Fruit fly (Drosophila melanogaster) whole organism: ENCODE results near the gene ovm.

Experiments used
- CG8478 ChIP-seq: fragments of >200 bp; optimal IDR thresholded peaks from 2 replicates; lab custom pipeline; 2018; ENCODE audit warnings: inconsistent platforms
- Dll ChIP-seq: fragments of >200 bp; optimal IDR thresholded peaks from 2 replicates; lab custom pipeline; 2017
- EcR ChIP-seq, 2 experiments: fragments of >200 bp; optimal IDR thresholded peaks; 2 replicates each; lab custom pipeline; 2017; ENCODE audit warnings: missing biosample characterization in 2 of 2, missing genetic modification characterization in 2 of 2, missing genetic modification reagents in 2 of 2
- pan ChIP-seq: fragments of >200 bp; optimal IDR thresholded peaks from 2 replicates; lab custom pipeline; 2017
- psq ChIP-seq: fragments of >200 bp; optimal IDR thresholded peaks from 2 replicates; lab custom pipeline; 2017
- usp ChIP-seq: fragments of >200 bp; optimal IDR thresholded peaks from 2 replicates; lab custom pipeline; 2017; ENCODE audit warnings: missing biosample characterization, missing genetic modification characterization, mixed read lengths

ovm gene

DNA sequence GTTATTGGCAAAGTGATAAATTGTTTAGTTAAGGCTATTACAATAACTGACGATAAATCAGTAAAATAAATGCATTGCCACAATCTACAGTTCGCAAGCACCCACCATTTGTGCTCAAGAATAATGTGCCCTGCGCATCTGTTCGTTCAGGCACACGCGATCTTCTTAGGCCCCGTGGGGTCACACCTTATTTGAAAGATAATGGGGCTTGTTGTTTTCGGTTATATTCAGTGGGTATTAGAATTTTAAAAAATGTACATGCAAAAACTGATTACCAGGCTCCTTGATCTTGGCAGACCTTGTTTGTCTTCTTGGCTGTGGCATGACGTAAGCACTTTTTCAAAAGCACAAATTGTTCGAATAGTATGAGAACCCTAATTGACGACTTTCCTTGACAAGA is 33.8 kb downstream of the ovm start:
- TF ChIP-seq psq (lab: Kevin White, UChicago) (no peak), pan (lab: Kevin White, UChicago) (no peak), EcR (GFP tag; optimal IDR thresholded peaks at IDR 0.05; lab: Kevin White, UChicago) (no peak), CG8478 (lab: Kevin White, UChicago) (no peak), usp (GFP tag; lab: Kevin White, UChicago) (no peak), Dll (lab: Kevin White, UChicago) (no peak)

DNA sequence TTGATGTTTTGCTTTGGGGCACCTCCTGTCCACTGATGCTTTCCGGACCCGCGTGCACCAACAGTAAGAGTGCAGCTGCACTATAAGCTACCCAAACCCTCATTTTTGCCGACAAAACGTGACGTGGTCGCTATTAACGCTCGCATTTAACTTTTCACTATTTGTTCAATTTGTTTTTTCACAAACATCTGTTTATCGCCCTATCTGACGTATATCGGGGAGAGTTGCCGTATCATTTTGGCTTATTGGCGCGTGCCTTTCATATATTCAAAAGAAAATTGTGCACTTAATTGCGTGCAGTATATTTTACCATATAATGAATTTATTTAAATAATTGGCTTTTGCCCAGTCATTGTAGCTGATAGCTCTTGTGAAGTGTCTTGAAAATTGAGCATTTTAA is 34.3 kb downstream of the ovm start, which contains the start of the genes Nhe1 and Sam-S:
TSS of gene Nhe1 (minus strand) at position 193 of the 400 bp plus-strand sequence.
TSS of gene Sam-S (plus strand) at position 364 of the 400 bp plus-strand sequence.
- TF ChIP-seq psq (lab: Kevin White, UChicago), result no peak
- TF ChIP-seq usp (GFP tag; lab: Kevin White, UChicago), result no peak
- TF ChIP-seq Dll (lab: Kevin White, UChicago), result no peak
- no peak for TF ChIP-seq CG8478 (lab: Kevin White, UChicago)
- no peak for TF ChIP-seq pan (lab: Kevin White, UChicago)
- no peak for TF ChIP-seq EcR (GFP tag; optimal IDR thresholded peaks at IDR 0.05; lab: Kevin White, UChicago)

dm6 chr2L:102161-102761 is 38.5 kb downstream of the ovm start, which contains the start of gene Creld:
Gene Creld (plus strand): TSS chr2L:102380.
- TF ChIP-seq pan (lab: Kevin White, UChicago) (no peak), CG8478 (lab: Kevin White, UChicago) (no peak), usp (GFP tag; lab: Kevin White, UChicago) (no peak), psq (lab: Kevin White, UChicago) (no peak)

- TF ChIP-seq pan (lab: Kevin White, UChicago), result no peak
- no peak for TF ChIP-seq usp (GFP tag; lab: Kevin White, UChicago)
- TF ChIP-seq psq (lab: Kevin White, UChicago), result no peak
- no peak for TF ChIP-seq CG8478 (lab: Kevin White, UChicago)
- no peak for TF ChIP-seq EcR (GFP tag; optimal IDR thresholded peaks at IDR 0.05; lab: Kevin White, UChicago)
- no peak for TF ChIP-seq Dll (lab: Kevin White, UChicago)
Measured at dm6 chr2L:94639-95059, 46.1 kb downstream of the ovm start, which contains the start of gene Zir. Gene Zir (plus strand): TSS chr2L:94739.

dm6 chr2L:94096-94495 is 46.7 kb downstream of the ovm start:
- TF ChIP-seq psq (lab: Kevin White, UChicago), result no peak
- no peak for TF ChIP-seq pan (lab: Kevin White, UChicago)
- TF ChIP-seq EcR (GFP tag; optimal IDR thresholded peaks at IDR 0.05; lab: Kevin White, UChicago), result no peak
- TF ChIP-seq usp (GFP tag; lab: Kevin White, UChicago), result no peak
- TF ChIP-seq Dll (lab: Kevin White, UChicago), result no peak
- no peak for TF ChIP-seq CG8478 (lab: Kevin White, UChicago)

DNA sequence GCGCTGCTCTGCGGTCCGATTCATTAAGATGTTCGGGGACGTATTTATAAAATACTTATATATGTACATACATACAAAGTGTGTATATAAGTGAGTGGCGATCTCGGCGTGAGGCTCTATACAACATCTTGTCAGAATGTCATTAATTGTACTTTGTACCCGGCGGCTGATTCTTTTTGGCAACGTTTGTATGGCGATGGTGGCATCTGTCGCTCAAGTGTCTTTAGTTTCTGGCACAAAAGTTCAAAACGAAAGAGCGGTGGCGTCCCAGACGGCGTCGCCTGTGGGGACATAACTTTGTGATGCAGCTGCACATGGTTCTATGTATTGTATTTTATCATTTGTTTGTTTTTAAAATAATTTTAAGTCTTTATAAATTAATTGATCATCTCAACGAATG is 47.8 kb downstream of the ovm start:
- TF ChIP-seq CG8478 (lab: Kevin White, UChicago) (no peak), psq (lab: Kevin White, UChicago) (no peak), Dll (lab: Kevin White, UChicago) (no peak), usp (GFP tag; lab: Kevin White, UChicago) (no peak), EcR (GFP tag; optimal IDR thresholded peaks at IDR 0.05; lab: Kevin White, UChicago) (no peak)

DNA sequence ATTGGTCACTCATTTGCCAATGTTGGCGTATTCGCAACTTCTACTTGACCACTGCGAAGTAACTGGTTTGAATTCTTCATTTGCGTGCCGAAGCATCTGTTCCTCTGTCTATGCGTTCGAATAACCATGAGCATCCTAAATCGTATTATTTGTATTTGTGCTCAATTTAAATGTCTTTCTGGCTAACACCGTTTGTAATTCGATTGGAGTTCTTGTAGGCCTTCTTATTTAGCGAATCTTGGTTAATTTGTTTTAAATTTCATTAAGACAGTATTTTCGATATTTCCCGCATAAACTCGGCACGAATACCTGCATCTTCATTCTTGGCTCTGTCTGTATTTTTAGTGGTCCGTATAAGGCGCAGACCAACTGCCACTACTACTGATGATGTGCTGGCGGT is 49.0 kb downstream of the ovm start:
- TF ChIP-seq CG8478 (lab: Kevin White, UChicago) (no peak), usp (GFP tag; lab: Kevin White, UChicago) (no peak), pan (lab: Kevin White, UChicago) (no peak), psq (lab: Kevin White, UChicago) (no peak), Dll (lab: Kevin White, UChicago) (no peak), EcR (GFP tag; optimal IDR thresholded peaks at IDR 0.05; lab: Kevin White, UChicago) (no peak)

- TF ChIP-seq EcR (GFP tag; optimal IDR thresholded peaks at IDR 0.05; lab: Kevin White, UChicago) (no peak), pan (lab: Kevin White, UChicago) (no peak), Dll (lab: Kevin White, UChicago) (no peak), CG8478 (lab: Kevin White, UChicago) (no peak), usp (GFP tag; lab: Kevin White, UChicago) (no peak), psq (lab: Kevin White, UChicago) (no peak)
Measured at dm6 chr2L:91333-91732, 49.5 kb downstream of the ovm start.

DNA sequence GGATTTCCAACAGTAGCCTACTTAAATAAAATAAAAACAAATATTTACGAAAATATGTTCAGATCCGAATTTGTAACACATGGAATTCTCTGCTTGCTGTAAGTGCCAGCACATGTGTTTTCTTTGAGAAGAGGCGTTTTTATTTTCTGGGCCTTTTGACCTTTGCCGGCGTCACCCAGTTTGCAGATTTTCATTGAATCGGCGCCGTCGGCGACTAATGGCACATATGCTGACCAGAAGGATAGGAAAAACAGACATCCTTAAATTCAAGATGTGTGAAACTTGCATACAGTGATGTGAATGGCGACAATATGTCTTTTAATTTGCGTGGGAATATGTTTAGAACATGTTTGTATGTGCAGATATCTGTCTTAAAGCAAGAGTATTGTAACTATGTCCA is 50.7 kb downstream of the ovm start:
- TF ChIP-seq psq (lab: Kevin White, UChicago) (no peak), pan (lab: Kevin White, UChicago) (no peak), Dll (lab: Kevin White, UChicago) (no peak), CG8478 (lab: Kevin White, UChicago) (no peak), EcR (GFP tag; optimal IDR thresholded peaks at IDR 0.05; lab: Kevin White, UChicago) (no peak), usp (GFP tag; lab: Kevin White, UChicago) (no peak)

dm6 chr2L:89158-89557 is 51.6 kb downstream of the ovm start:
- TF ChIP-seq pan (lab: Kevin White, UChicago), result no peak
- no peak for TF ChIP-seq Dll (lab: Kevin White, UChicago)
- no peak for TF ChIP-seq usp (GFP tag; lab: Kevin White, UChicago)
- TF ChIP-seq psq (lab: Kevin White, UChicago), result no peak
- TF ChIP-seq EcR (GFP tag; optimal IDR thresholded peaks at IDR 0.05; lab: Kevin White, UChicago), result no peak
- no peak for TF ChIP-seq CG8478 (lab: Kevin White, UChicago)

DNA sequence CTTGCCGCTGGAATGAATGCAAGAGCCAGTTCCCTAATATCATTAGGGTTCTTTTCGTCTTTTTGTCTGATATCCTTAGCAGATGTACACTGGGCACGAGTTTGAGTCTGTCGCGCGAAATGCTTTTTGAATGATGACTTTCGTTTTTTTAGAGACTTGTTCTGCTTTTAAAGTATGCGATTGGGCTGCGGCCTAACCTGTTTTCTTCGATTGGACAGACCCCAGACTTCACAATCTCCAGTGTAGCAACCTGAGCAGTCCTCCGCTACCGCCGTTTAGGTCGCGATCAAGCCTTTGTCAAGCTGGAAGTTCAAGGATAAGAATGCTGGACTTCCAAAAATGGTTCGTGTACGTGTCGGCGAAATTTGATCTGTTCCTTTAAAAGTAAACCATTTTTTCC is 52.3 kb downstream of the ovm start:
- TF ChIP-seq pan (lab: Kevin White, UChicago), result no peak
- TF ChIP-seq CG8478 (lab: Kevin White, UChicago), result no peak
- no peak for TF ChIP-seq Dll (lab: Kevin White, UChicago)
- no peak for TF ChIP-seq psq (lab: Kevin White, UChicago)
- TF ChIP-seq EcR (GFP tag; optimal IDR thresholded peaks at IDR 0.05; lab: Kevin White, UChicago), result no peak
- no peak for TF ChIP-seq usp (GFP tag; lab: Kevin White, UChicago)
